Fruit fly (Drosophila melanogaster): Measurements from ENCODE around the gene Pgm1.

Gene Pgm1

dm6 chr3L:16128481-16128972, at the start of gene Pgm1:
Gene Pgm1 (minus strand): TSS chr3L:16128531.
- TF ChIP-seq CG8478 (optimal IDR thresholded peaks at IDR 0.05) = no peak
- no peak for TF ChIP-seq CTCF (optimal IDR thresholded peaks at IDR 0.05)

dm6 chr3L:16177751-16178150, 49.4 kb upstream of the Pgm1 start:
- TF ChIP-seq CG8478 (optimal IDR thresholded peaks at IDR 0.05) (no peak), CTCF (optimal IDR thresholded peaks at IDR 0.05) (no peak)

DNA sequence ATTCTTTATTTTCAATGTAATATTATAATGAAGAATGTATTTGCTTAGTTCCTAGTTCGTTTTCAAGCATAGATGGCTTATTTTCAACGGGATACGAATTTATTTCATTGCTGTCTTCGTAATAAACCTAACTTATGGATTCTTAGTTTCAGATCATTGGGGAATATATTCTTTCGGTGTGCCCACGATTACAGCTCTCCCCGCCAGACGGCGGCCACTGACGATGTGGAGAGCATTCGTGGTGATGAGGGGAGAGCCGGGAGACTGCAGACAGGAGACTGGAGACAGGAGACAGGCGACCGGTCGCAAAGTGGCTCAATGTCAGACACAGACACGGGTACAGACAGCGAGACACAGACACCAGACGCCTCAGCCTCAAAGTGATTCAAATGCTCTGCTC, 49.0 kb upstream of the Pgm1 start:
- TF ChIP-seq CTCF (optimal IDR thresholded peaks at IDR 0.05) = no peak
- no peak for TF ChIP-seq CG8478 (optimal IDR thresholded peaks at IDR 0.05)

dm6 chr3L:16176492-16176891, 48.2 kb upstream of the Pgm1 start:
- no peak for TF ChIP-seq CTCF (optimal IDR thresholded peaks at IDR 0.05)
- no peak for TF ChIP-seq CG8478 (optimal IDR thresholded peaks at IDR 0.05)

- TF ChIP-seq CTCF (optimal IDR thresholded peaks at IDR 0.05) (no peak), CG8478 (optimal IDR thresholded peaks at IDR 0.05) (no peak)
These were observed 47.4 kb upstream of the Pgm1 start for dm6 chr3L:16175628-16176263.

- TF ChIP-seq CTCF (optimal IDR thresholded peaks at IDR 0.05) (no peak), CG8478 (optimal IDR thresholded peaks at IDR 0.05) (no peak)
These were observed 46.4 kb upstream of the Pgm1 start for dm6 chr3L:16174778-16175177.

DNA sequence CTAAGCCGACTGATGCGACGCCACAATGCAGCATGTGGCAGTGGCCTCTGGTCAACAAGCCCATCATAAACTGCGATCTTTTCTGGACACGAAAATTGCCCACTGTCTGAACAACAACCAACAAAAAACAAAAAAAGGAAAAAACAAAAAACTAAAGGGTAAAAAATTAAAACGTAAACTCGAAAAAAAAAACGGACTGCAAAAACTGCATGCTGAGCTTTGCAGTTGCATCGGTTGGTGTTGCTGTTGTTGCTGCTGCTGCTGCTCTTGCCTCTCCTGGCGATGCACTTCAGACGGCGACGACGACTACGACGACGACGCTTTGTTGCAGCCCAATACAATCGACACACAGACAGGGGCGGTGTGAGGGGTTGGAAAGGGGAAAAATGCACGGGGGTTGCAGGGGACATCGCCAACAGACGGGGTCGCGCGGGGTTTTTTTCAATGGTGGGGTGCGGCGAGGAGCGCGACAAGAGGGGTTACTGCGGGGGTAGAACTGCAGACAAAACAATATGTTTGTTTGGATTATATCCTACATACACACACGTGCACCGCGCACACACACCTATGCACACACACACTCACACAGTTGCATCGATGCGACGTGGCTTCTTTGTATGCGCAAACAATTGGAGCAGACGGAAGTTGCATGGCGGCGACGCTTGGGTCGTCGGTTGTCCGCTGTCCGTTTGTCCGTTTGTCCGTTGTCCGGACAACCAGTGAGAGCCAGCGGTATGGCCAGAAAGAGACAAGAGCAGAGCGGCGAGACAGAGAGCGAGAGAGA, 45.7 kb upstream of the Pgm1 start:
- TF ChIP-seq CTCF (optimal IDR thresholded peaks at IDR 0.05) (no peak), CG8478 (optimal IDR thresholded peaks at IDR 0.05) (no peak)

DNA sequence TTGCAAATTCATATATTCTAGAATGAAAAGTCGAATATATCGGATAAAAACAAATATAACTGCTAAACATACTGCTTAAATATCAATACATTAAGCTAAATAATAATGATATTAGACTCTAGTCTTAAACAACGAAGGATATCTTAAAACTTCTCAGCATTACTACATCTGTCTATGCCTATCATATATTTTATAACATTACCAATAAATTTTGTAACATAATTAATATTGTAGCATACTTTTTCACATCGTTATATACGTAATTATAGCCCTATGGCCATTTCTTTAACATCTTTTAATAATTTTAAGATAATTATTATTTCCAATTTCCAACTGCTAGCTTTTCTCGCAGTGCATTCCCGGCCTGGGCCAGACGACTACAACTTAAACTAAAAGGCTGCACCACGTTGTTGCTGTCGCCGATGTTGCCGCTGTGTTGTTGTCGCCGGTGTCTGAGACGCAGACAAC, 44.5 kb upstream of the Pgm1 start:
- TF ChIP-seq CG8478 (optimal IDR thresholded peaks at IDR 0.05) (no peak), CTCF (optimal IDR thresholded peaks at IDR 0.05) (no peak)

dm6 chr3L:16172381-16172780, 44.0 kb upstream of the Pgm1 start:
- no peak for TF ChIP-seq CG8478 (optimal IDR thresholded peaks at IDR 0.05)
- no peak for TF ChIP-seq CTCF (optimal IDR thresholded peaks at IDR 0.05)

DNA sequence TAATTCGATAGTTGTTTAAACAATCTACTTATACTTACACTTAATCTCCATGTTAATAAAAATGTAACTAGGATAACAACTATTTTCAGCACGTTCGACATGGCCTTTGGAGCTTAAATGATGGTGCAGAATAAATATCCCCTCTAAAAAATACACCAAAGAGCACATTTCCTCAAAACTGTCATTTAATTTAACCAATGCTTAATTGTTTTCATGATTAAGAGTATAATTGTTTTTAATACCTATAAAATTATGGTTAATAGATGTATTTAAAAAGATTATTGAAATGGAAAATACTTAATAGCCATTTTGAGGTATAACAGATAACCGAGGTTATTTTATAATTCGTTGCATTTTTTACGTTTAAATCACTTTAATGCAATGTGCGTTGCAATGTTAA, 42.9 kb upstream of the Pgm1 start, which contains the start of gene CG33795:
Gene CG33795 (minus strand): TSS at position 101 of the 400 bp plus-strand sequence.
- TF ChIP-seq CG8478 (optimal IDR thresholded peaks at IDR 0.05) = no peak
- no peak for TF ChIP-seq CTCF (optimal IDR thresholded peaks at IDR 0.05)

- TF ChIP-seq CG8478 (optimal IDR thresholded peaks at IDR 0.05) = no peak
- TF ChIP-seq CTCF (optimal IDR thresholded peaks at IDR 0.05) = no peak
These were observed 41.7 kb upstream of the Pgm1 start, which contains the start of gene CG33796 for dm6 chr3L:16170006-16170405. Gene CG33796 (minus strand): TSS chr3L:16170106.

DNA sequence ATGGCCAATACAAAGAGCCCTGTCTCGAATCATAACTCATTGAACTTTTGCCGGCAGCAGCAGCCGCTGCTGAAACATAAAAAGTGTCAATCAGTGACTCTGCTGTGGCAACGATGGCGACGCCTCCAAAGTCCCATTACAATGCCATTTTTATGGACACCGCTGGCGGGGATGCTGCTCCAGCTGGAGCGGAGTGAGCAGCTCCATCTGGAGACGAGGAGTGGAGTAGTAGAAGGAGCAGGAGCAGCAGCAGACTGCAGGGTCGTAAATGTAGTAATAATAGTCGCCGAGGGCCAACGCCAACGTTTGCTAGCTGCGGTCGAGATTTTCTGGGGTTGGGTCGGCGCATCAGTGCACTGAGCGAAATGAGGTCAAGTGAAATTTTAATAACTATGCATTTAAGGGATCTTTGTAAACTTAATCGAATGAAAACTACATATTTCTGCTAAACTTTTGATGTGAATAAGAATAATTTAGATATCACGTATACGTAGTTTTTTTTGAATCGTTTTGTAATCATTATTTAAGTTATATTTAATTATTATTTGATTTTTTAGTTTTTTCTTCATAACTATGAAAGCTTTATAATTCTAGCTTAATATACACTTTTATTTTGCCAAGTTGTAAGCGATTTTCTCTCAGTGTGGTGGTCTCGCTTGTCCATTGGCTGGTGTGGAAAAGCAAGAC, 40.3 kb upstream of the Pgm1 start:
- TF ChIP-seq CTCF (optimal IDR thresholded peaks at IDR 0.05) (no peak), CG8478 (optimal IDR thresholded peaks at IDR 0.05) (no peak)

dm6 chr3L:16167723-16168386, 39.5 kb upstream of the Pgm1 start:
- no peak for TF ChIP-seq CG8478 (optimal IDR thresholded peaks at IDR 0.05)
- TF ChIP-seq CTCF (optimal IDR thresholded peaks at IDR 0.05) = no peak

- TF ChIP-seq CG8478 (optimal IDR thresholded peaks at IDR 0.05) (no peak), CTCF (optimal IDR thresholded peaks at IDR 0.05) (no peak)
These were observed 38.6 kb upstream of the Pgm1 start for dm6 chr3L:16166998-16167344.
